Fruit fly (Drosophila melanogaster) whole organism, embryonic: Measurements from ENCODE around the gene Claspin.

Source experiments
- CG32767 ChIP-seq: fragments of 200-800 bp; sonication (Bioruptor generic); IDR thresholded peaks from 2 replicates; pipeline ENCODE4 v1.3.6; 2022; ENCODE audit warnings: missing biosample characterization, missing genetic modification characterization
- CG8924 ChIP-seq: fragments of 200-800 bp; optimal IDR thresholded peaks from 3 replicates; lab custom pipeline; 2019; ENCODE audit warnings: missing biosample characterization, mild to moderate bottlenecking, missing genetic modification characterization, moderate library complexity
- Nf-YB ChIP-seq: fragments of 200-800 bp; sonication (Bioruptor generic); optimal IDR thresholded peaks from 3 replicates; lab custom pipeline; 2019; ENCODE audit warnings: missing biosample characterization, mild to moderate bottlenecking, missing genetic modification characterization, moderate library complexity
- TFAM ChIP-seq: fragments of 200-800 bp; sonication (Bioruptor generic); optimal IDR thresholded peaks from 2 replicates; lab custom pipeline; 2017; ENCODE audit warnings: missing biosample characterization, missing genetic modification characterization, inconsistent platforms
- fu2 ChIP-seq: fragments of 200-800 bp; sonication (Bioruptor generic); optimal IDR thresholded peaks from 2 replicates; lab custom pipeline; 2016; ENCODE audit warnings: missing biosample characterization, missing genetic modification characterization
- gem ChIP-seq: fragments of 200-800 bp; sonication (Bioruptor generic); optimal IDR thresholded peaks from 2 replicates; lab custom pipeline; 2019; ENCODE audit warnings: missing biosample characterization, mild to moderate bottlenecking, missing genetic modification characterization, moderate library complexity
- gsb-n ChIP-seq: fragments of 200-800 bp; sonication (Bioruptor generic); optimal IDR thresholded peaks from 3 replicates; lab custom pipeline; 2018; ENCODE audit warnings: missing biosample characterization, mild to moderate bottlenecking, missing genetic modification characterization
- pan ChIP-seq, 4 experiments: fragments of >200 bp in 3 of 4; fragments of 200-800 bp in 1 of 4; sonication (Bioruptor generic) in 1 of 4; optimal IDR thresholded peaks in 3 of 4; IDR thresholded peaks in 1 of 4; 2 replicates each; pipeline versions ENCODE4 v1.3.6 to Lab custom; 2017 to 2022; ENCODE audit warnings: missing biosample characterization in 2 of 4, missing genetic modification characterization in 2 of 4, mixed read lengths in 1 of 4

DNA sequence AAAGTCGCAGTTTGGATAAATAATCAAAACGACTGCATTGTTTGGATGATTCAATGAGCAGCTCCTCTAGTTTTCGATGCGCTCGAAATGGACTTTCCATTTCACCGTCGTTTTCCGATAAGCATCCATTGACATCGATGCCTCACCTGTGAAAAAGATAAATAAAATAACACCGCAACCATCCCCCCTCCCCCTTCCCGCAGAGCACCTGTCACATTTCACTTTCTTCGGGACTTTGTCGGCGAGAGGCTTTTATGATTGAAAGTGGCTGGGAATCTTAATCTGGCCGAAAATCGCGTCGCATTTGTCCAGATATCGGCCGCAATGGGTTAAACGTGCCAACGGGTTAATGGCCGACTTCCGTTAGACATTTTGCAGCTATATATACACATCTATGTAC, 44.1 kb upstream of the Claspin start:
- TF ChIP-seq fu2 (GFP tag; lab: Kevin White, UChicago): no peak
- no peak for TF ChIP-seq Nf-YB (GFP tag; lab: Kevin White, UChicago)
- TF ChIP-seq gem (tag; lab: Kevin White, UChicago): no peak
- TF ChIP-seq CG8924 (tag; lab: Kevin White, UChicago): no peak
- no peak for TF ChIP-seq TFAM
- TF ChIP-seq gsb-n (tag; lab: Kevin White, UChicago): no peak
- TF ChIP-seq CG32767 (GFP tag; lab: Robert Waterston, UW): no peak
- no peak for TF ChIP-seq pan (optimal IDR thresholded peaks at IDR 0.05; lab: Kevin White, UChicago)
- TF ChIP-seq pan (GFP tag; optimal IDR thresholded peaks at IDR 0.05 in 1 of 2, IDR thresholded peaks at IDR 0.05 in 1 of 2): no peak
